Fruit fly (Drosophila melanogaster) whole organism, pupa: ENCODE results near the gene CG4577.

Experiments
- CG4496 ChIP-seq: fragments of 200-800 bp; sonication (Bioruptor generic); IDR thresholded peaks from 3 replicates; pipeline ENCODE4 v1.3.6; 2022; ENCODE audit warnings: missing biosample characterization, missing genetic modification characterization
- CG9948 ChIP-seq: fragments of 200-800 bp; sonication (Bioruptor generic); optimal IDR thresholded peaks from 2 replicates; lab custom pipeline; 2018; ENCODE audit warnings: missing biosample characterization, mild to moderate bottlenecking, missing genetic modification characterization, moderate library complexity
- EcR ChIP-seq: fragments of 200-800 bp; sonication (Bioruptor generic); optimal IDR thresholded peaks from 3 replicates; lab custom pipeline; 2019; ENCODE audit warnings: missing biosample characterization, missing genetic modification characterization, mild to moderate bottlenecking, moderate library complexity, missing genetic modification reagents
- Pif1A ChIP-seq: fragments of 200-800 bp; sonication (Bioruptor generic); optimal IDR thresholded peaks from 3 replicates; lab custom pipeline; 2016; ENCODE audit warnings: missing biosample characterization, missing genetic modification characterization
- Snoo ChIP-seq: fragments of 200-800 bp; sonication (Bioruptor generic); optimal IDR thresholded peaks from 3 replicates; lab custom pipeline; 2017; ENCODE audit warnings: missing biosample characterization, mild to moderate bottlenecking, missing genetic modification characterization, inconsistent platforms

- TF ChIP-seq Pif1A (GFP tag; lab: Kevin White, UChicago) (no peak), EcR (GFP tag; lab: Kevin White, UChicago) (no peak), Snoo (tag; lab: Kevin White, UChicago) (no peak), CG9948 (tag; lab: Kevin White, UChicago) (no peak), CG4496 (GFP tag; lab: Robert Waterston, UW) (no peak)
Observed at dm6 chr2L:1147656-1148055, 13.2 kb downstream of the CG4577 start.
